Fruit fly (Drosophila melanogaster) whole organism, prepupa: ENCODE measurements around the gene Jhbp15.
A peak's percentile ranks its signal among the peaks of the same experiment; 100 is the strongest.

ENCODE experiments used
- Blimp-1 ChIP-seq: fragments of 200-800 bp; sonication (Bioruptor generic); optimal IDR thresholded peaks from 3 replicates; lab custom pipeline; 2017; ENCODE audit warnings: missing biosample characterization, missing genetic modification characterization, mild to moderate bottlenecking, moderate library complexity, missing genetic modification reagents
- CG10631 ChIP-seq: fragments of 200-800 bp; sonication (Bioruptor generic); optimal IDR thresholded peaks from 2 replicates; lab custom pipeline; 2016; ENCODE audit warnings: missing biosample characterization, missing genetic modification characterization
- CG11294 ChIP-seq: fragments of 200-800 bp; sonication (Bioruptor generic); IDR thresholded peaks from 2 replicates; pipeline ENCODE4 v1.3.6; 2022; ENCODE audit warnings: missing biosample characterization, missing genetic modification characterization
- CG11902 ChIP-seq: fragments of 200-800 bp; sonication (Bioruptor generic); optimal IDR thresholded peaks from 3 replicates; lab custom pipeline; 2016; ENCODE audit warnings: missing biosample characterization, missing genetic modification characterization
- CG15336 ChIP-seq: fragments of 200-800 bp; sonication (Bioruptor generic); IDR thresholded peaks from 2 replicates; pipeline ENCODE4 v1.3.6; 2022; ENCODE audit warnings: missing biosample characterization, missing genetic modification characterization
- CG3032 ChIP-seq: fragments of 200-800 bp; optimal IDR thresholded peaks from 2 replicates; lab custom pipeline; 2019; ENCODE audit warnings: missing biosample characterization, mild to moderate bottlenecking, missing genetic modification characterization, moderate library complexity
- CG31627 ChIP-seq: fragments of 200-800 bp; sonication (Bioruptor generic); optimal IDR thresholded peaks from 3 replicates; lab custom pipeline; 2016; ENCODE audit warnings: missing biosample characterization, missing genetic modification characterization
- CG32006 ChIP-seq: fragments of 200-800 bp; sonication (Bioruptor generic); optimal IDR thresholded peaks from 3 replicates; lab custom pipeline; 2017; ENCODE audit warnings: missing biosample characterization, mild to moderate bottlenecking, missing genetic modification characterization
- CG34406 ChIP-seq: fragments of 200-800 bp; sonication (Bioruptor generic); optimal IDR thresholded peaks from 3 replicates; lab custom pipeline; 2016; ENCODE audit warnings: missing biosample characterization, missing genetic modification characterization
- CG3919 ChIP-seq: fragments of 200-800 bp; sonication (Bioruptor generic); optimal IDR thresholded peaks from 3 replicates; lab custom pipeline; 2016; ENCODE audit warnings: missing biosample characterization, missing genetic modification characterization
- CG6808 ChIP-seq: fragments of 200-800 bp; sonication (Bioruptor generic); optimal IDR thresholded peaks from 3 replicates; lab custom pipeline; 2017; ENCODE audit warnings: missing biosample characterization, missing genetic modification characterization, mild to moderate bottlenecking, moderate library complexity, missing genetic modification reagents
- CG6854 ChIP-seq: fragments of 200-800 bp; sonication (Bioruptor generic); optimal IDR thresholded peaks from 2 replicates; lab custom pipeline; 2017; ENCODE audit warnings: missing biosample characterization, mild to moderate bottlenecking, missing genetic modification characterization
- CG7368 ChIP-seq: fragments of 200-800 bp; sonication (Bioruptor generic); optimal IDR thresholded peaks from 3 replicates; lab custom pipeline; 2016; ENCODE audit warnings: missing biosample characterization, missing genetic modification characterization
- CG8119 ChIP-seq: fragments of 200-800 bp; sonication (Bioruptor generic); IDR thresholded peaks from 3 replicates; pipeline ENCODE4 v1.3.6; 2022; ENCODE audit warnings: missing biosample characterization, missing genetic modification characterization
- CG8319 ChIP-seq: fragments of 200-800 bp; sonication (Bioruptor generic); optimal IDR thresholded peaks from 3 replicates; lab custom pipeline; 2016; ENCODE audit warnings: missing biosample characterization, missing genetic modification characterization
- Eip75B ChIP-seq: fragments of 200-800 bp; sonication (Bioruptor generic); optimal IDR thresholded peaks from 3 replicates; lab custom pipeline; 2016; ENCODE audit warnings: missing biosample characterization, missing genetic modification characterization
- Eip78C ChIP-seq: fragments of 200-800 bp; sonication (Bioruptor generic); peaks from one replicate; lab custom pipeline; 2016; ENCODE audit warnings: missing biosample characterization, missing genetic modification characterization
- Ets21C ChIP-seq: fragments of 200-800 bp; sonication (Bioruptor generic); optimal IDR thresholded peaks from 3 replicates; lab custom pipeline; 2016; ENCODE audit warnings: missing biosample characterization, missing genetic modification characterization
- Ets96B ChIP-seq: fragments of 200-800 bp; optimal IDR thresholded peaks from 2 replicates; lab custom pipeline; 2019; ENCODE audit warnings: missing biosample characterization, mild to moderate bottlenecking, missing genetic modification characterization, moderate library complexity
- Gug ChIP-seq: fragments of 200-800 bp; sonication (Bioruptor generic); IDR thresholded peaks from 2 replicates; pipeline ENCODE4 v1.3.6; 2022; ENCODE audit warnings: missing biosample characterization, missing genetic modification characterization
- Hr4 ChIP-seq: fragments of 200-800 bp; sonication (Bioruptor generic); optimal IDR thresholded peaks from 3 replicates; lab custom pipeline; 2016; ENCODE audit warnings: missing biosample characterization, missing genetic modification characterization
- Met ChIP-seq: fragments of 200-800 bp; sonication (Bioruptor generic); optimal IDR thresholded peaks from 3 replicates; lab custom pipeline; 2016; ENCODE audit warnings: missing biosample characterization, missing genetic modification characterization
- Smox ChIP-seq: fragments of 200-800 bp; sonication (Bioruptor generic); optimal IDR thresholded peaks from 3 replicates; lab custom pipeline; 2016; ENCODE audit warnings: missing biosample characterization, missing genetic modification characterization
- Sox15 ChIP-seq: fragments of 200-800 bp; sonication (Bioruptor generic); optimal IDR thresholded peaks from 3 replicates; lab custom pipeline; 2016; ENCODE audit warnings: missing biosample characterization, missing genetic modification characterization
- cyc ChIP-seq: fragments of 200-800 bp; sonication (Bioruptor generic); optimal IDR thresholded peaks from 3 replicates; lab custom pipeline; 2016; ENCODE audit warnings: missing biosample characterization, missing genetic modification characterization
- dac ChIP-seq: fragments of 200-800 bp; sonication (Bioruptor generic); optimal IDR thresholded peaks from 2 replicates; lab custom pipeline; 2017; ENCODE audit warnings: missing biosample characterization, mild to moderate bottlenecking, missing genetic modification characterization
- dsx ChIP-seq: fragments of 200-800 bp; optimal IDR thresholded peaks from 3 replicates; lab custom pipeline; 2019; ENCODE audit warnings: missing biosample characterization, mild to moderate bottlenecking, missing genetic modification characterization, moderate library complexity; ENCODE audit not compliant: poor library complexity, severe bottlenecking
- fd59A ChIP-seq: fragments of 200-800 bp; sonication (Bioruptor generic); optimal IDR thresholded peaks from 2 replicates; lab custom pipeline; 2017; ENCODE audit warnings: missing biosample characterization, mild to moderate bottlenecking, missing genetic modification characterization, missing genetic modification reagents
- fkh ChIP-seq: fragments of 200-800 bp; sonication (Bioruptor generic); optimal IDR thresholded peaks from 3 replicates; lab custom pipeline; 2017; ENCODE audit warnings: missing biosample characterization, mild to moderate bottlenecking, missing genetic modification characterization, moderate library complexity
- lz ChIP-seq: fragments of 200-800 bp; sonication (Bioruptor generic); optimal IDR thresholded peaks from 3 replicates; lab custom pipeline; 2016; ENCODE audit warnings: missing biosample characterization, missing genetic modification characterization
- net ChIP-seq: fragments of 200-800 bp; sonication (Bioruptor generic); optimal IDR thresholded peaks from 3 replicates; lab custom pipeline; 2016; ENCODE audit warnings: missing biosample characterization, missing genetic modification characterization
- pdm3 ChIP-seq: fragments of 200-800 bp; sonication (Bioruptor generic); optimal IDR thresholded peaks from 3 replicates; lab custom pipeline; 2016; ENCODE audit warnings: missing biosample characterization, missing genetic modification characterization
- ss ChIP-seq, 2 experiments: fragments of 200-800 bp; sonication (Bioruptor generic); optimal IDR thresholded peaks; 2 replicates in 1 of 2; 3 replicates in 1 of 2; lab custom pipeline; 2017 to 2018; ENCODE audit warnings: mild to moderate bottlenecking in 2 of 2, missing biosample characterization in 2 of 2, missing genetic modification characterization in 2 of 2, moderate library complexity in 1 of 2
- svp ChIP-seq: fragments of 200-800 bp; sonication (Bioruptor generic); peaks from one replicate; lab custom pipeline; 2016; ENCODE audit warnings: missing biosample characterization, missing genetic modification characterization
- topi ChIP-seq: fragments of 200-800 bp; sonication (Bioruptor generic); optimal IDR thresholded peaks from 3 replicates; lab custom pipeline; 2016; ENCODE audit warnings: missing biosample characterization, missing genetic modification characterization
- vri ChIP-seq: fragments of 200-800 bp; sonication (Bioruptor generic); optimal IDR thresholded peaks from 3 replicates; lab custom pipeline; 2016; ENCODE audit warnings: missing biosample characterization, mild to moderate bottlenecking, missing genetic modification characterization

Jhbp15 gene

dm6 chr3R:21084979-21085378 is 34.2 kb upstream of the Jhbp15 start:
- TF ChIP-seq svp (GFP tag; lab: Kevin White, UChicago) (peak; percentile 81), fd59A (GFP tag; lab: Kevin White, UChicago) (no peak)
- TF ChIP-seq, all 60 proteins: peak for 1

- TF ChIP-seq Sox15 (GFP tag; lab: Kevin White, UChicago) (no peak), CG10631 (GFP tag; lab: Kevin White, UChicago) (no peak), vri (GFP tag; lab: Kevin White, UChicago) (peak; percentile 63), CG8119 (GFP tag; lab: Robert Waterston, UW) (no peak), fkh (GFP tag; lab: Kevin White, UChicago) (peak; percentile 56), Eip75B (no peak), Blimp-1 (no peak), CG15336 (GFP tag; lab: Robert Waterston, UW) (no peak), Ets21C (no peak), CG8319 (GFP tag; lab: Kevin White, UChicago) (no peak), CG7368 (GFP tag; lab: Kevin White, UChicago) (no peak)
These were observed 30.3 kb upstream of the Jhbp15 start, which contains the start of gene HHEX for dm6 chr3R:21080876-21081586. Gene HHEX, minus strand, starts transcription at chr3R:21080926.

dm6 chr3R:21078958-21079357 is 28.2 kb upstream of the Jhbp15 start:
- TF ChIP-seq CG34406 (GFP tag; lab: Kevin White, UChicago) (no peak), Hr4 (no peak), CG32006 (no peak), CG3919 (GFP tag; lab: Kevin White, UChicago) (no peak), Ets96B (no peak), CG3032 (tag; lab: Kevin White, UChicago) (no peak), ss (GFP tag; optimal IDR thresholded peaks at IDR 0.05; lab: Kevin White, UChicago) (no peak), cyc (no peak), fd59A (GFP tag; lab: Kevin White, UChicago) (no peak), Sox15 (GFP tag; lab: Kevin White, UChicago) (no peak), pdm3 (GFP tag; lab: Kevin White, UChicago) (no peak), svp (GFP tag; lab: Kevin White, UChicago) (no peak), Smox (GFP tag; lab: Kevin White, UChicago) (no peak)

- TF ChIP-seq vri (GFP tag; lab: Kevin White, UChicago) (peak; percentile 42), ss (GFP tag; optimal IDR thresholded peaks at IDR 0.05; lab: Kevin White, UChicago) (no peak), Eip78C (no peak), CG3032 (tag; lab: Kevin White, UChicago) (no peak), CG6808 (no peak), Met (GFP tag; lab: Kevin White, UChicago) (no peak)
- TF ChIP-seq, all 60 proteins: peak for 1
These were observed 27.4 kb upstream of the Jhbp15 start for dm6 chr3R:21078211-21078610.

DNA sequence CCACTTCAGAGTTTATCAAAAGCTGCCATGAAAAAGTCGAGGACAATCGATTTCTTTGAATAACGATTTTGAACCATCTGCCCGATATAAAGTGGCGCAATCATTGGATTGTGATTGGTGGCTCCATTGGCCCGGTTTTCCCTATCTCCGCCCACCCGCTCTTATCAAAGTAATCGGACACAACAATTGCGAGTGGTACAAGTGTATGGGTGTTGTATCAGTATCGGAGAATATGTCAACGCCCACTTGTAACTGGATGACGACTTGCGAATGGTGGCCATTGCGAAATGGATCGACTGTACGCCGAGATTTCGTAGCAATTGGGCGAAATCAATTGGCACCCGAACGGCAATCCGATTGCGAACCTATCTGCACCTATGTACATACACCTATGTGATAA is 26.8 kb upstream of the Jhbp15 start:
- TF ChIP-seq dsx: no peak
- TF ChIP-seq Hr4: no peak
- no peak for TF ChIP-seq CG6854 (GFP tag; lab: Kevin White, UChicago)
- TF ChIP-seq CG31627 (GFP tag; lab: Kevin White, UChicago): no peak
- TF ChIP-seq net (GFP tag; lab: Kevin White, UChicago): no peak
- no peak for TF ChIP-seq Gug
- no peak for TF ChIP-seq CG8319 (GFP tag; lab: Kevin White, UChicago)
- TF ChIP-seq CG11902 (GFP tag; lab: Kevin White, UChicago): no peak
- TF ChIP-seq lz: no peak
- no peak for TF ChIP-seq CG11294
- no peak for TF ChIP-seq Met (GFP tag; lab: Kevin White, UChicago)
- TF ChIP-seq topi (GFP tag; lab: Kevin White, UChicago): no peak
- no peak for TF ChIP-seq CG7368 (GFP tag; lab: Kevin White, UChicago)
- no peak for TF ChIP-seq dac
